Fruit fly (Drosophila melanogaster): ENCODE measurements around the gene CG7115.
"Not testable (repeated sequence)": the region's sequence is repeated elsewhere in the genome, so short reads cannot be mapped to it uniquely, and the experiment has no call there.

The CG7115 gene

dm6 chr2L:7856380-7857127, 35.6 kb downstream of the CG7115 start, which contains the start of gene lectin-28C:
TSS of gene lectin-28C (plus strand) at chr2L:7857077.
- TF ChIP-seq Lhr (GFP tag; optimal IDR thresholded peaks at IDR 0.05): peak; percentile 39
- TF ChIP-seq Deaf1 (tag; optimal IDR thresholded peaks at IDR 0.05): peak; percentile 8
- peak; percentile 66 for TF ChIP-seq bbx (GFP tag; IDR thresholded peaks at IDR 0.05; ENCODE audit: partially characterized antibody)
- peak; percentile 2 for TF ChIP-seq CG15601 (tag; optimal IDR thresholded peaks at IDR 0.05)
- peak; percentile 17; the same call in 1 of the 3 replicates for TF ChIP-seq CG34422 (GFP tag; IDR thresholded peaks at IDR 0.05)
- TF ChIP-seq CG30403 (GFP tag; optimal IDR thresholded peaks at IDR 0.05): peak; percentile 4
- peak; percentile 72 for TF ChIP-seq CG42726 (GFP tag; IDR thresholded peaks at IDR 0.05; ENCODE audit: partially characterized antibody)
- TF ChIP-seq CG9932 (GFP tag; IDR thresholded peaks at IDR 0.05): 0 out of 2 replicates have a peak, but pooled peaks have one; percentile 22
- TF ChIP-seq Dref (GFP tag; IDR thresholded peaks at IDR 0.05): 0 out of 2 replicates have a peak, but pooled peaks have one; percentile 20
- peak; percentile 16 for TF ChIP-seq pzg (GFP tag; optimal IDR thresholded peaks at IDR 0.05)
- TF ChIP-seq CG17912 (GFP tag; optimal IDR thresholded peaks at IDR 0.05): peak; percentile 29
- peak; percentile 88 for TF ChIP-seq CG6791 (GFP tag; IDR thresholded peaks at IDR 0.05; ENCODE audit: partially characterized antibody)
- peak in 1 of 2 experiments; percentile 4 for TF ChIP-seq Hr51 (GFP tag; optimal IDR thresholded peaks at IDR 0.05)
- peak; percentile 8 for TF ChIP-seq CG9817 (tag; optimal IDR thresholded peaks at IDR 0.05)
- TF ChIP-seq stwl (tag; optimal IDR thresholded peaks at IDR 0.05): peak; percentile 97
- peak; percentile 1 for TF ChIP-seq Blimp-1 (GFP tag; optimal IDR thresholded peaks at IDR 0.05)
- peak; percentile 47; the same call in 1 of the 2 replicates for TF ChIP-seq vvl (GFP tag; IDR thresholded peaks at IDR 0.05)
- TF ChIP-seq zen (tag; optimal IDR thresholded peaks at IDR 0.05): peak; percentile 22
- TF ChIP-seq CG1603 (tag; optimal IDR thresholded peaks at IDR 0.05): peak; percentile 49
- 0 out of 3 replicates have a peak, but pooled peaks have one; percentile 20 for TF ChIP-seq ci (GFP tag; IDR thresholded peaks at IDR 0.05)
- peak; percentile 12 for TF ChIP-seq CG33213 (GFP tag; optimal IDR thresholded peaks at IDR 0.05)
- TF ChIP-seq otp (GFP tag; IDR thresholded peaks at IDR 0.05): 0 out of 3 replicates have a peak, but pooled peaks have one; percentile 44
- TF ChIP-seq CG6854 (GFP tag; optimal IDR thresholded peaks at IDR 0.05): peak; percentile 48
- TF ChIP-seq chif (GFP tag; optimal IDR thresholded peaks at IDR 0.05): peak in 1 of 2 experiments; percentile 13
- peak; percentile 60; the same call in 1 of the 2 replicates for TF ChIP-seq ato (GFP tag; IDR thresholded peaks at IDR 0.05; ENCODE audit: partially characterized antibody)
- TF ChIP-seq Rfx (GFP tag; IDR thresholded peaks at IDR 0.05): peak; percentile 64
- TF ChIP-seq CG13287 (GFP tag; IDR thresholded peaks at IDR 0.05; ENCODE audit: partially characterized antibody): peak; percentile 65
- TF ChIP-seq pan (optimal IDR thresholded peaks at IDR 0.05): not testable (repeated sequence)
- TF ChIP-seq pan (GFP tag; optimal IDR thresholded peaks at IDR 0.05 in 1 of 2, IDR thresholded peaks at IDR 0.05 in 1 of 2): peak in 1 of 2 experiments; percentile 45
- 0 out of 2 replicates have a peak, but pooled peaks have one; percentile 5 for TF ChIP-seq NFAT (GFP tag; IDR thresholded peaks at IDR 0.05)
- peak; percentile 54; the same call in 1 of the 3 replicates for TF ChIP-seq CG16813 (GFP tag; IDR thresholded peaks at IDR 0.05; ENCODE audit: partially characterized antibody)
- TF ChIP-seq row (GFP tag; IDR thresholded peaks at IDR 0.05): peak; percentile 23; the same call in 1 of the 3 replicates
- peak; percentile 21; the same call in 1 of the 2 replicates for TF ChIP-seq CG11247 (GFP tag; IDR thresholded peaks at IDR 0.05)
- TF ChIP-seq Pdp1 (GFP tag; optimal IDR thresholded peaks at IDR 0.05): peak in 1 of 2 experiments; percentile 1
- TF ChIP-seq sob (GFP tag; IDR thresholded peaks at IDR 0.05): peak; percentile 24; the same call in 1 of the 2 replicates
- 0 out of 3 replicates have a peak, but pooled peaks have one; percentile 32 for TF ChIP-seq CG14860 (GFP tag; IDR thresholded peaks at IDR 0.05; ENCODE audit: partially characterized antibody)
- peak; percentile 94 for TF ChIP-seq cad (GFP tag; optimal IDR thresholded peaks at IDR 0.05)
- peak; percentile 91 for TF ChIP-seq Myb (GFP tag; optimal IDR thresholded peaks at IDR 0.05)
- TF ChIP-seq CG8290 (GFP tag; optimal IDR thresholded peaks at IDR 0.05): peak; percentile 45
- TF ChIP-seq CG8290 (tag; optimal IDR thresholded peaks at IDR 0.05): peak in 1 of 2 experiments; percentile 22
- TF ChIP-seq HmgD (GFP tag; optimal IDR thresholded peaks at IDR 0.05): peak; percentile 74
- peak; percentile 12 for TF ChIP-seq CoRest (tag; optimal IDR thresholded peaks at IDR 0.05)
- TF ChIP-seq Dek (tag; optimal IDR thresholded peaks at IDR 0.05): peak; percentile 2
- TF ChIP-seq zfh1 (GFP tag; IDR thresholded peaks at IDR 0.05): peak; percentile 35; the same call in 1 of the 3 replicates
- peak; percentile 82 for TF ChIP-seq Opbp (GFP tag; IDR thresholded peaks at IDR 0.05; ENCODE audit: partially characterized antibody)
- TF ChIP-seq dysf (GFP tag; IDR thresholded peaks at IDR 0.05): peak; percentile 52; the same call in 1 of the 3 replicates
